Fruit fly (Drosophila melanogaster) Kc167 (cell line): ENCODE measurements around the gene Csl4.

Experiments used
- Sin3A ChIP-seq: fragments of >200 bp; optimal IDR thresholded peaks from 2 replicates; lab custom pipeline; 2018; ENCODE audit warnings: missing external identifiers
- h ChIP-seq: fragments of >200 bp; optimal IDR thresholded peaks from 3 replicates; lab custom pipeline; 2018; ENCODE audit warnings: missing external identifiers
- insv ChIP-seq: fragments of >200 bp; optimal IDR thresholded peaks from 3 replicates; lab custom pipeline; 2018; ENCODE audit warnings: missing external identifiers
- ttk ChIP-seq: sonication (Bioruptor generic); optimal IDR thresholded peaks from 2 replicates; lab custom pipeline; 2017; ENCODE audit warnings: missing external identifiers

dm6 chr2L:11130151-11131008 lies 7.0 kb upstream of the Csl4 start, which contains the start of the genes RfC38 and CG4751:
- TF ChIP-seq ttk (lab: Kevin White, UChicago) (no peak), Sin3A (no peak), h (no peak), insv (no peak)
